Fruit fly (Drosophila melanogaster): ENCODE data around the gene CG44954.

The CG44954 gene

dm6 chr3R:30570554-30571141 is 51.1 kb downstream of the CG44954 start (continued):
- TF ChIP-seq run (tag; optimal IDR thresholded peaks at IDR 0.05) (peak; percentile 64), salm (tag; optimal IDR thresholded peaks at IDR 0.05) (peak; percentile 79), croc (GFP tag; conservative IDR thresholded peaks at IDR 0.05) (peak; percentile 70; the same call in 2 of the 3 replicates), bab2 (GFP tag; optimal IDR thresholded peaks at IDR 0.05) (peak; percentile 57), so (GFP tag; IDR thresholded peaks at IDR 0.05) (peak; percentile 83; the same call in 2 of the 3 replicates), fd96Cb (tag; optimal IDR thresholded peaks at IDR 0.05) (peak; percentile 85), dm (GFP tag; optimal IDR thresholded peaks at IDR 0.05) (no peak), CoRest (tag; optimal IDR thresholded peaks at IDR 0.05) (peak; percentile 81), wor (GFP tag; IDR thresholded peaks at IDR 0.05) (peak; percentile 70), ara (GFP tag; IDR thresholded peaks at IDR 0.05) (peak; percentile 86), CG2199 (GFP tag; IDR thresholded peaks at IDR 0.05) (peak; percentile 61; the same call in 1 of the 3 replicates), CG15514 (GFP tag; optimal IDR thresholded peaks at IDR 0.05) (peak; percentile 31), zfh1 (GFP tag; IDR thresholded peaks at IDR 0.05) (peak; percentile 84), CG8478 (optimal IDR thresholded peaks at IDR 0.05) (no peak), danr (GFP tag; IDR thresholded peaks at IDR 0.05) (peak; percentile 41; the same call in 1 of the 2 replicates), Lim3 (GFP tag; IDR thresholded peaks at IDR 0.05) (peak; percentile 49), zf30C (GFP tag; optimal IDR thresholded peaks at IDR 0.05) (peak; percentile 77), CG10654 (GFP tag; optimal IDR thresholded peaks at IDR 0.05) (peak; percentile 63), CG32767 (GFP tag; IDR thresholded peaks at IDR 0.05) (peak; percentile 76), CG13894 (tag; optimal IDR thresholded peaks at IDR 0.05) (no peak), Chrac-16 (GFP tag; optimal IDR thresholded peaks at IDR 0.05) (peak; percentile 71), Hsf (GFP tag; optimal IDR thresholded peaks at IDR 0.05) (peak; percentile 64), CG1529 (GFP tag; optimal IDR thresholded peaks at IDR 0.05) (peak; percentile 77), disco-r (GFP tag; optimal IDR thresholded peaks at IDR 0.05) (peak; percentile 1), yki (optimal IDR thresholded peaks at IDR 0.05) (no peak), CG12219 (GFP tag; optimal IDR thresholded peaks at IDR 0.05) (peak; percentile 82), cas (GFP tag; IDR thresholded peaks at IDR 0.05) (0 out of 2 replicates have a peak, but pooled peaks have one; percentile 8), ci (GFP tag; IDR thresholded peaks at IDR 0.05) (peak; percentile 89), CG4328 (GFP tag; optimal IDR thresholded peaks at IDR 0.05) (no peak), CG18476 (GFP tag; optimal IDR thresholded peaks at IDR 0.05) (peak; percentile 56), CG8359 (GFP tag; optimal IDR thresholded peaks at IDR 0.05; ENCODE audit: borderline replicate concordance) (peak; percentile 50), CG4730 (GFP tag; IDR thresholded peaks at IDR 0.05) (peak; percentile 64), grn (GFP tag; optimal IDR thresholded peaks at IDR 0.05) (no peak), B-H2 (GFP tag; optimal IDR thresholded peaks at IDR 0.05) (no peak), pzg (GFP tag; optimal IDR thresholded peaks at IDR 0.05) (no peak), Ets65A (GFP tag) (peak; percentile 66), unc-4 (GFP tag; IDR thresholded peaks at IDR 0.05; ENCODE audit: partially characterized antibody) (no peak), ab (GFP tag; optimal IDR thresholded peaks at IDR 0.05) (no peak), CG10321 (GFP tag; IDR thresholded peaks at IDR 0.05) (peak; percentile 40; the same call in 1 of the 2 replicates), crol (GFP tag; IDR thresholded peaks at IDR 0.05) (no peak), pnt (GFP tag; optimal IDR thresholded peaks at IDR 0.05) (peak; percentile 67), CG8290 (GFP tag; optimal IDR thresholded peaks at IDR 0.05) (peak; percentile 36), CG8290 (tag; optimal IDR thresholded peaks at IDR 0.05) (peak in 1 of 2 experiments; percentile 91), knrl (GFP tag; IDR thresholded peaks at IDR 0.05; ENCODE audit: partially characterized antibody) (no peak), nom (GFP tag; optimal IDR thresholded peaks at IDR 0.05) (peak; percentile 41), HHEX (GFP tag; optimal IDR thresholded peaks at IDR 0.05) (peak; percentile 79), her (GFP tag; optimal IDR thresholded peaks at IDR 0.05) (peak; percentile 28), CHES-1-like (GFP tag; optimal IDR thresholded peaks at IDR 0.05) (peak; percentile 44), Ravus (GFP tag; IDR thresholded peaks at IDR 0.05) (no peak; the same call in 1 of the 2 replicates), ken (GFP tag; IDR thresholded peaks at IDR 0.05) (peak; percentile 62; the same call in 1 of the 3 replicates), Nf-YC (tag; optimal IDR thresholded peaks at IDR 0.05) (no peak), CG31441 (GFP tag; IDR thresholded peaks at IDR 0.05) (peak; percentile 93)
